Worm (Caenorhabditis elegans) whole organism, late embryonic: ENCODE results near the gene ver-4.

ENCODE experiments used
- ama-1 ChIP-seq: fragments of 150-350 bp; optimal IDR thresholded peaks from 2 replicates; lab custom pipeline; 2014
- hlh-8 ChIP-seq: sonication (generic microtip); optimal IDR thresholded peaks from 2 replicates; lab custom pipeline; 2016; ENCODE audit warnings: missing genotype, missing genetic modification characterization, missing compliant biosample characterization
- lim-6 ChIP-seq: sonication (generic microtip); optimal IDR thresholded peaks from 2 replicates; lab custom pipeline; 2016; ENCODE audit warnings: missing genetic modification characterization, missing compliant biosample characterization
- lin-11 ChIP-seq: fragments of 200-800 bp; sonication (Bioruptor generic); optimal IDR thresholded peaks from 2 replicates; lab custom pipeline; 2018; ENCODE audit warnings: mild to moderate bottlenecking, missing genetic modification characterization, missing compliant biosample characterization
- nhr-11 ChIP-seq: fragments of 150-350 bp; optimal IDR thresholded peaks from 2 replicates; lab custom pipeline; 2014; ENCODE audit warnings: missing biosample characterization, missing genetic modification characterization
- odd-2 ChIP-seq: sonication (generic microtip); optimal IDR thresholded peaks from 2 replicates; lab custom pipeline; 2017; ENCODE audit warnings: antibody characterized with exemption, mild to moderate bottlenecking, missing genetic modification characterization, missing compliant biosample characterization
- pag-3 ChIP-seq: sonication (generic microtip); optimal IDR thresholded peaks from 2 replicates; lab custom pipeline; 2016; ENCODE audit warnings: missing compliant biosample characterization, missing genetic modification characterization, borderline replicate concordance
- pqm-1 ChIP-seq: sonication (generic microtip); optimal IDR thresholded peaks from 2 replicates; lab custom pipeline; 2016; ENCODE audit warnings: missing genetic modification characterization, missing compliant biosample characterization
- unc-42 ChIP-seq: sonication (generic microtip); optimal IDR thresholded peaks from 2 replicates; lab custom pipeline; 2016; ENCODE audit warnings: missing genotype, missing genetic modification characterization, missing compliant biosample characterization

ce11 chrX:11036114-11037087 is 54.2 kb downstream of the ver-4 start:
- TF ChIP-seq lim-6 (tag; lab: Kevin White, UChicago) (no peak), hlh-8 (tag; lab: Kevin White, UChicago) (no peak), nhr-11 (no peak), lin-11 (no peak), ama-1 (lab: Kevin White, UChicago) (no peak), unc-42 (tag; lab: Kevin White, UChicago) (no peak), pqm-1 (tag; lab: Kevin White, UChicago) (no peak), odd-2 (no peak), pag-3 (tag; lab: Kevin White, UChicago) (no peak)
